Fruit fly (Drosophila melanogaster): Measurements from ENCODE around the gene CG31546.
A peak's percentile ranks its signal among the peaks of the same experiment; 100 is the strongest.

The CG31546 gene

DNA sequence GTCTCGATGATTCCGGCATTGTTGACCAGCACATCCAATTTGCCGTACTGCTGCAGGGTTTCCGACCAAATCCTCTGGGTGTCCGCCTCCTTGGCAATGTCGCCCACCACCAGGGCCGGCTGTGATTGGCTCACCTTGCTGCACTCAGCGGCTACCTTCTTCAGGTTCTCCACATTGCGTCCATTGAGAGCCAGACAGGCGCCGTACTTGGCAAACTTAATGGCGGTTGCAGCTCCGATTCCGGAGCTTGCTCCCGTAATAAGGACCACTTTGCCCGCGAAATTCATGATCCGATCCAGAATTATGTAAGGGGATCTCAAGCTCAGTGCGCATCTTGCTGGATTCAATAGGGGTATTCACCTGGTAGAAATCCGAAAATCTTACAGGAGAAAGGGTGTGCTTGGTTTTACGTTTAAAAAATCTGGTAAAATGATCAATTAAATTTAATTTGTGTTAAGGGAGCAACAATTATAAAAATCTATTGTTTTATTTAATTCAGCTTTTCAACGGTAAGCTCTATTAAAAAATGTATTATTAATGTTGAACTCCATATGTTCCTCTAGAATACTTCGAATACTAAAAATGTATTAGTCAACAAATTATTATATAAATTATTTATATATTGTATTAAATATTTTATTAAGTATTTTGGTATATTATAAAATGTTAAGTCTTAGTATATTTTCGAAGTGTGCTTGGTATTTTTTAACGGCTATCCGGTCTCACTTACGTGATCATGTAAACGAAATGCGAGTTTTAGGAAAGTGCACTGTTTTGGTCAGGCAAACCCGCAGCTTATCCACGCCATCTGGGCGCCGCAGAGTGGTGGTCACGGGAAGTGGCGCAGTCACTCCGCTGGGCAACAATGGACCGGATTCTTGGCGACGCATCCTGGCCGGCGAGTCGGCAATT lies 1.4 kb upstream of the CG31546 start, which contains the start of the genes CG31548 and CG12170 (continued):
- TF ChIP-seq nau (GFP tag; optimal IDR thresholded peaks at IDR 0.05) = no peak
- TF ChIP-seq CG12155 (GFP tag; optimal IDR thresholded peaks at IDR 0.05) = peak; percentile 31
- no peak for TF ChIP-seq Poxn (GFP tag; IDR thresholded peaks at IDR 0.05)
- TF ChIP-seq en (GFP tag; optimal IDR thresholded peaks at IDR 0.05) = no peak
- peak; percentile 55 for TF ChIP-seq dmrt11E (tag; optimal IDR thresholded peaks at IDR 0.05)
- TF ChIP-seq CG9437 (GFP tag; optimal IDR thresholded peaks at IDR 0.05) = peak; percentile 95
- no peak for TF ChIP-seq CG17912 (GFP tag; optimal IDR thresholded peaks at IDR 0.05)
- TF ChIP-seq CG2875 (GFP tag; optimal IDR thresholded peaks at IDR 0.05) = peak; percentile 18
- TF ChIP-seq bab2 (GFP tag; optimal IDR thresholded peaks at IDR 0.05) = peak; percentile 5
- no peak for TF ChIP-seq HmgZ (tag; optimal IDR thresholded peaks at IDR 0.05)
- TF ChIP-seq Camta (GFP tag; optimal IDR thresholded peaks at IDR 0.05) = peak; percentile 29
- peak; percentile 65 for TF ChIP-seq CG8924 (tag; optimal IDR thresholded peaks at IDR 0.05)
- TF ChIP-seq unc-4 (GFP tag; IDR thresholded peaks at IDR 0.05; ENCODE audit: partially characterized antibody) = no peak
- peak; percentile 58; the same call in 1 of the 2 replicates for TF ChIP-seq CG6689 (GFP tag; IDR thresholded peaks at IDR 0.05)
- TF ChIP-seq ttk (GFP tag; IDR thresholded peaks at IDR 0.05) = 0 out of 2 replicates have a peak, but pooled peaks have one; percentile 15
- TF ChIP-seq CG8089 (GFP tag; optimal IDR thresholded peaks at IDR 0.05) = peak; percentile 14
- peak; percentile 69 for TF ChIP-seq CG9727 (GFP tag; optimal IDR thresholded peaks at IDR 0.05)
- TF ChIP-seq CG17186 (GFP tag; optimal IDR thresholded peaks at IDR 0.05) = no peak
- TF ChIP-seq CG18619 (GFP tag; optimal IDR thresholded peaks at IDR 0.05) = no peak
- TF ChIP-seq az2 (GFP tag; optimal IDR thresholded peaks at IDR 0.05) = peak; percentile 56
- TF ChIP-seq CG10979 (tag; optimal IDR thresholded peaks at IDR 0.05) = peak; percentile 57
- peak; percentile 49 for TF ChIP-seq CG4424 (GFP tag; optimal IDR thresholded peaks at IDR 0.05)
- no peak for TF ChIP-seq pan (optimal IDR thresholded peaks at IDR 0.05)
- peak in 1 of 2 experiments; percentile 48 for TF ChIP-seq pan (GFP tag; optimal IDR thresholded peaks at IDR 0.05 in 1 of 2, IDR thresholded peaks at IDR 0.05 in 1 of 2)
- peak; percentile 40 for TF ChIP-seq CG10366 (GFP tag; IDR thresholded peaks at IDR 0.05)
- no peak for TF ChIP-seq tll (GFP tag; optimal IDR thresholded peaks at IDR 0.05)
- no peak for TF ChIP-seq CTCF (GFP tag; optimal IDR thresholded peaks at IDR 0.05)
- TF ChIP-seq CG10565 (GFP tag; optimal IDR thresholded peaks at IDR 0.05) = no peak
- peak; percentile 32 for TF ChIP-seq CG15601 (tag; optimal IDR thresholded peaks at IDR 0.05)
- TF ChIP-seq gfzf (GFP tag; optimal IDR thresholded peaks at IDR 0.05) = peak; percentile 49
- no peak for TF ChIP-seq oc (tag; optimal IDR thresholded peaks at IDR 0.05)
- TF ChIP-seq Eip74EF (GFP tag; optimal IDR thresholded peaks at IDR 0.05) = peak in 1 of 2 experiments; percentile 4
- TF ChIP-seq run (tag; optimal IDR thresholded peaks at IDR 0.05) = no peak
- TF ChIP-seq H2.0 (GFP tag; IDR thresholded peaks at IDR 0.05) = 0 out of 2 replicates have a peak, but pooled peaks have one; percentile 14
- TF ChIP-seq jing (GFP tag; optimal IDR thresholded peaks at IDR 0.05) = no peak
- TF ChIP-seq dan (GFP tag; IDR thresholded peaks at IDR 0.05) = no peak
- peak; percentile 64 for TF ChIP-seq CG17328 (GFP tag; IDR thresholded peaks at IDR 0.05)
- peak; percentile 58 for TF ChIP-seq CG2116 (GFP tag; optimal IDR thresholded peaks at IDR 0.05)
- TF ChIP-seq ems (GFP tag; optimal IDR thresholded peaks at IDR 0.05) = no peak
- TF ChIP-seq stc (GFP tag; IDR thresholded peaks at IDR 0.05) = 0 out of 2 replicates have a peak, but pooled peaks have one; percentile 16
- no peak for TF ChIP-seq CG16815 (GFP tag; optimal IDR thresholded peaks at IDR 0.05)
- TF ChIP-seq Max (GFP tag; optimal IDR thresholded peaks at IDR 0.05) = no peak
- TF ChIP-seq ranshi (GFP tag; IDR thresholded peaks at IDR 0.05) = peak; percentile 33; the same call in 1 of the 2 replicates
- TF ChIP-seq zfh1 (GFP tag; IDR thresholded peaks at IDR 0.05) = 0 out of 3 replicates have a peak, but pooled peaks have one; percentile 43
- TF ChIP-seq bsh (GFP tag; optimal IDR thresholded peaks at IDR 0.05) = peak in 1 of 2 experiments; percentile 59
- no peak for TF ChIP-seq CG1024 (GFP tag; IDR thresholded peaks at IDR 0.05)
- TF ChIP-seq Aef1 (GFP tag; IDR thresholded peaks at IDR 0.05) = 0 out of 3 replicates have a peak, but pooled peaks have one; percentile 18
- no peak for TF ChIP-seq CG34224 (GFP tag; IDR thresholded peaks at IDR 0.05; ENCODE audit: partially characterized antibody)
